Fruit fly (Drosophila melanogaster) whole organism, prepupa: ENCODE results near the gene PGAP1.

Experiments
- CG1621 ChIP-seq: fragments of 200-800 bp; sonication (Bioruptor generic); optimal IDR thresholded peaks from 3 replicates; lab custom pipeline; 2018; ENCODE audit warnings: missing biosample characterization, mild to moderate bottlenecking, missing genetic modification characterization
- CG32006 ChIP-seq: fragments of 200-800 bp; sonication (Bioruptor generic); optimal IDR thresholded peaks from 3 replicates; lab custom pipeline; 2017; ENCODE audit warnings: missing biosample characterization, mild to moderate bottlenecking, missing genetic modification characterization
- CG6808 ChIP-seq: fragments of 200-800 bp; sonication (Bioruptor generic); optimal IDR thresholded peaks from 3 replicates; lab custom pipeline; 2017; ENCODE audit warnings: missing biosample characterization, missing genetic modification characterization, mild to moderate bottlenecking, moderate library complexity, missing genetic modification reagents
- Gug ChIP-seq: fragments of 200-800 bp; sonication (Bioruptor generic); IDR thresholded peaks from 2 replicates; pipeline ENCODE4 v1.3.6; 2022; ENCODE audit warnings: missing biosample characterization, missing genetic modification characterization
- Hr39 ChIP-seq: fragments of 200-800 bp; sonication (Bioruptor generic); optimal IDR thresholded peaks from 2 replicates; lab custom pipeline; 2016; ENCODE audit warnings: missing biosample characterization, missing genetic modification characterization
- Lpt ChIP-seq: fragments of 200-800 bp; sonication (Bioruptor generic); optimal IDR thresholded peaks from 3 replicates; lab custom pipeline; 2016; ENCODE audit warnings: missing biosample characterization, missing genetic modification characterization

DNA sequence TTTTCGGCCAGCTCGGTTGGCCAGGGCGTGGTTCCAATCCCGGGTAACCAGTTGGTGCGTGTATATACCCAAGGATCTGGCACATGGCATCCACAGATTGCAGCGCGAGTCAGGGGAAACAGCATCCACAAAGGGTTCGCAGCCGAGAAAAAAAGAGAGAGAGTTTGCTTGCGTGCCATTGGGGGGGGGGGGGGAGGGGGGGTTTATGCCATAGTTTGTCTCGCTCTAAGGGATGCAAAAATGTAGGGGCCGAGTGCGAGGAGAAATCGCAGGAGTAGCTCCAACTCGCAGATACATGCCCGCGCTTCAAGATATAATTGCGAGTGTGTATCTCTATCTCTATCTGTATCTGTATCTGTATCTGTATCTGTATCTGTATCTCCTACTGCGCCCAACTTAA lies 39.3 kb downstream of the PGAP1 start:
- TF ChIP-seq CG32006 (GFP tag; lab: Kevin White, UChicago) (no peak), CG6808 (GFP tag; lab: Kevin White, UChicago) (no peak), Gug (GFP tag; lab: Robert Waterston, UW) (no peak), Lpt (GFP tag; lab: Kevin White, UChicago) (no peak), Hr39 (GFP tag; lab: Kevin White, UChicago) (no peak), CG1621 (tag; lab: Kevin White, UChicago) (no peak)
